Worm (Caenorhabditis elegans) whole organism, late embryonic: Measurements from ENCODE around the gene F20B6.4.
"Not testable (repeated sequence)": the region's sequence is repeated elsewhere in the genome, so short reads cannot be mapped to it uniquely, and the experiment has no call there.

Source experiments
- hlh-15 ChIP-seq: sonication (generic microtip); optimal IDR thresholded peaks from 2 replicates; lab custom pipeline; 2016; ENCODE audit warnings: missing genetic modification characterization, missing compliant biosample characterization
- pag-3 ChIP-seq: sonication (generic microtip); optimal IDR thresholded peaks from 2 replicates; lab custom pipeline; 2016; ENCODE audit warnings: missing compliant biosample characterization, missing genetic modification characterization, borderline replicate concordance
- sox-2 ChIP-seq: fragments of 200-800 bp; sonication (Bioruptor generic); IDR thresholded peaks from 2 replicates; pipeline ENCODE4 v1.3.6; 2022; ENCODE audit warnings: missing genetic modification reagents, missing genetic modification characterization, missing compliant biosample characterization

DNA sequence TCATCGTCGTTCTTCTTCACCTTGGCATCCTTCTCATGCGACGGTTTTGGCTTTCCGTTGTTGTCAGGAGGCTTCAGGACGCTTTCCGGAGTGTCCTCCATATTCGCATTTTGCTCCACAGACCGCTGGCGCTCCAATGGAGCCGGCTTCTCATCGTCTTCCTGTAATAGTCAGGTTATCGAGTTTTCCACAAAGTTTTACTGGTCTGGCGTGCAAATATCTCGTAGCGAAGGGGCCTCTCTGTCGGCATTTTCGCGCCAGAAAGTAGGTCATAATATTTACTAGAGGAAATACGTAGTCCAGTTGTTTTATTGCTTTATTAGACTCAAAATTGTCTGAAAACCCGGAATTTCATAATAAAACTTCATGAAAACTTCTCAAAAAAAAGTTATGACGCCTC is 5.8 kb upstream of the F20B6.4 start, which contains the start of gene F20B6.6:
- TF ChIP-seq pag-3 (tag; lab: Kevin White, UChicago); hlh-15 (tag; lab: Kevin White, UChicago); sox-2 (GFP tag; lab: Robert Waterston, UW): not testable (repeated sequence)
